Worm (Caenorhabditis elegans) whole organism, L4 larva: ENCODE data around the gene ada-2.

Experiments used
- F26F4.8 ChIP-seq: fragments of 200-800 bp; sonication (Bioruptor generic); conservative IDR thresholded peaks from 2 replicates; pipeline ENCODE4 v1.3.6; 2022; ENCODE audit warnings: missing genetic modification characterization, missing compliant biosample characterization
- R02D3.7 ChIP-seq: fragments of 150-350 bp; sonication (generic microtip); optimal IDR thresholded peaks from 3 replicates; lab custom pipeline; 2014; ENCODE audit warnings: missing biosample characterization, missing genetic modification characterization
- aha-1 ChIP-seq: fragments of 150-350 bp; peaks from one replicate; lab custom pipeline; 2014; ENCODE audit warnings: missing biosample characterization, missing genetic modification characterization
- ceh-62 ChIP-seq: sonication (generic microtip); optimal IDR thresholded peaks from 2 replicates; lab custom pipeline; 2017; ENCODE audit warnings: missing biosample characterization, missing genetic modification characterization
- mep-1 ChIP-seq: fragments of 150-350 bp; sonication (generic microtip); optimal IDR thresholded peaks from 3 replicates; lab custom pipeline; 2014; ENCODE audit warnings: missing biosample characterization, missing genetic modification characterization
- nhr-77 ChIP-seq: fragments of 150-350 bp; optimal IDR thresholded peaks from 2 replicates; lab custom pipeline; 2014; ENCODE audit warnings: missing biosample characterization, missing genetic modification characterization
- tag-97 ChIP-seq: fragments of 200-800 bp; sonication (Bioruptor generic); IDR thresholded peaks from 2 replicates; pipeline ENCODE4 v1.3.6; 2022; ENCODE audit warnings: missing genetic modification characterization, missing compliant biosample characterization
- zfp-3 ChIP-seq: fragments of 200-800 bp; sonication (Bioruptor generic); conservative IDR thresholded peaks from 2 replicates; pipeline ENCODE4 v1.3.6; 2022; ENCODE audit warnings: missing genetic modification reagents, missing genetic modification characterization, missing compliant biosample characterization

ce11 chrII:7261854-7262253 lies 9.8 kb downstream of the ada-2 start, which contains the start of gene C30G12.4:
- no peak for TF ChIP-seq R02D3.7 (tag; lab: Kevin White, UChicago)
- no peak for TF ChIP-seq mep-1
- no peak for TF ChIP-seq tag-97
- no peak for TF ChIP-seq zfp-3 (GFP tag; lab: Robert Waterston, UW)
- TF ChIP-seq aha-1 (tag; lab: Kevin White, UChicago): no peak
- TF ChIP-seq ceh-62 (tag; lab: Kevin White, UChicago): no peak
- no peak for TF ChIP-seq F26F4.8
- no peak for TF ChIP-seq nhr-77 (tag; lab: Kevin White, UChicago)
